Worm (Caenorhabditis elegans): ENCODE data around the gene W02H5.8.

ce11 chrV:2608352-2608751 lies 44.1 kb downstream of the W02H5.8 start, which contains the start of gene acr-17:
- no peak for TF ChIP-seq nhr-11 (tag; optimal IDR thresholded peaks at IDR 0.05)
- no peak for TF ChIP-seq ama-1 (optimal IDR thresholded peaks at IDR 0.05)
- no peak for TF ChIP-seq gei-8 (GFP tag; optimal IDR thresholded peaks at IDR 0.05)
